Worm (Caenorhabditis elegans) whole organism, midembryonic: ENCODE results near the gene F21D5.5.

ENCODE experiments used
- flt-1 ChIP-seq: fragments of 200-800 bp; sonication (Bioruptor generic); IDR thresholded peaks from 2 replicates; pipeline ENCODE4 v1.3.6; 2022; ENCODE audit warnings: missing genetic modification characterization, missing compliant biosample characterization
- klf-2 ChIP-seq: fragments of 200-800 bp; sonication (Bioruptor generic); conservative IDR thresholded peaks from 2 replicates; pipeline ENCODE4 v1.3.6; 2022; ENCODE audit warnings: missing genetic modification reagents, missing genetic modification characterization, missing compliant biosample characterization
- ref-1 ChIP-seq: fragments of 200-800 bp; sonication (Bioruptor generic); conservative IDR thresholded peaks from 2 replicates; pipeline ENCODE4 v1.3.6; 2022; ENCODE audit warnings: missing genetic modification reagents, missing genetic modification characterization, missing compliant biosample characterization
- tab-1 ChIP-seq: fragments of 200-800 bp; sonication (Bioruptor generic); IDR thresholded peaks from 2 replicates; pipeline ENCODE4 v1.3.6; 2022; ENCODE audit warnings: missing genetic modification characterization, missing compliant biosample characterization
- ztf-23 ChIP-seq: fragments of 200-800 bp; sonication (Bioruptor generic); IDR thresholded peaks from 2 replicates; pipeline ENCODE4 v1.3.6; 2022; ENCODE audit warnings: missing genetic modification reagents, missing genetic modification characterization, missing compliant biosample characterization

DNA sequence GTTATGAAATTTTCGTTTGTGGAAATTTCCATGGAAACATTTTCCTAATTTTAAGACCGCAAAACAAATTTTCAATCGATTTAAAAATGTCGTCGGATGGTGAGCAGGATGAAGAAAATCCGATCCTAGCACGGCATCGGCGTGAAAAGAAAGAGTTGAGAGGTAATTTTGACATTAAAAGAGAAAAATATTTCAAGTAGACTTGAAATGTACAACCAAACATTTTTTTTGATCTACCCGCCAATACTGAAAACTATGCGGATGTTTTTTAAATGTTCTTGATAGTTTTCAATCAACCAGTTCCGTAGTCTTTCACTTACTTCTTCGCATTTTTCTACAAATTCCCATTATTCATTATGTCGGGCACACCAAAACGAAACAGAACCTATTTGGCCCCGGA is 11.1 kb downstream of the F21D5.5 start, which contains the start of gene otub-3:
- no peak for TF ChIP-seq ref-1 (GFP tag; lab: Robert Waterston, UW)
- TF ChIP-seq flt-1 (GFP tag; lab: Robert Waterston, UW), result no peak
- TF ChIP-seq tab-1 (GFP tag; lab: Robert Waterston, UW), result no peak
- no peak for TF ChIP-seq ztf-23 (GFP tag; lab: Robert Waterston, UW)
- TF ChIP-seq klf-2 (GFP tag; lab: Robert Waterston, UW), result no peak
